Worm (Caenorhabditis elegans): ENCODE data around the gene F13D11.3.

The F13D11.3 gene

DNA sequence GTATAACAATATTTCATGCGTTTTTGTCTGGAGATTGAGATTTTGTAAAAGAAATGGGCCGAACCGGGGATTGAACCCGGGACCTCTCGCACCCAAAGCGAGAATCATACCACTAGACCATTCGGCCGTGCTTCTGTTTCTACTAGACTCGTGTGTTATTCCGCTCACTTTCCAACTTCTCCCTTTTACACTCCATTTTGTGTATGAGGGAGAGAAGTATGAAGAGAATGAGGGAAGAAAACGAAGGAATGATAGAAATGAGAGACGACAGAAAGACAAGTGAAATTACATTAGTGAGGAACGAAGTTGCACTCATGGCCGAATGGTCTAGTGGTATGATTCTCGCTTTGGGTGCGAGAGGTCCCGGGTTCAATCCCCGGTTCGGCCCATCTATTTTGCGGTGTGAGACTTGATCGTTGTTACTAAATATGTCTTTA is 4.5 kb downstream of the F13D11.3 start (continued):
- peak; percentile 0 to 85 (median 51) for TF ChIP-seq lin-35 (GFP tag; optimal IDR thresholded peaks at IDR 0.05)
- TF ChIP-seq ama-1 (optimal IDR thresholded peaks at IDR 0.05) = no peak
- peak; percentile 69 to 82 for TF ChIP-seq ama-1 (GFP tag; optimal IDR thresholded peaks at IDR 0.05)
- no peak for TF ChIP-seq nfya-2 (GFP tag; IDR thresholded peaks at IDR 0.05)
- peak; percentile 27 for TF ChIP-seq lsl-1 (GFP tag; optimal IDR thresholded peaks at IDR 0.05)
- peak; percentile 84 for TF ChIP-seq T07F8.4 (tag; optimal IDR thresholded peaks at IDR 0.05)
- TF ChIP-seq C17E4.6 (GFP tag; IDR thresholded peaks at IDR 0.05) = peak; percentile 56; the same call in 1 of the 2 replicates
- no peak for TF ChIP-seq unc-62 (GFP tag; optimal IDR thresholded peaks at IDR 0.05)
- TF ChIP-seq attf-6 (GFP tag; IDR thresholded peaks at IDR 0.05) = peak; percentile 55; the same call in 1 of the 2 replicates
- TF ChIP-seq ztf-26 (tag; optimal IDR thresholded peaks at IDR 0.05) = peak; percentile 91
- no peak for TF ChIP-seq lag-1 (GFP tag; IDR thresholded peaks at IDR 0.05)

DNA sequence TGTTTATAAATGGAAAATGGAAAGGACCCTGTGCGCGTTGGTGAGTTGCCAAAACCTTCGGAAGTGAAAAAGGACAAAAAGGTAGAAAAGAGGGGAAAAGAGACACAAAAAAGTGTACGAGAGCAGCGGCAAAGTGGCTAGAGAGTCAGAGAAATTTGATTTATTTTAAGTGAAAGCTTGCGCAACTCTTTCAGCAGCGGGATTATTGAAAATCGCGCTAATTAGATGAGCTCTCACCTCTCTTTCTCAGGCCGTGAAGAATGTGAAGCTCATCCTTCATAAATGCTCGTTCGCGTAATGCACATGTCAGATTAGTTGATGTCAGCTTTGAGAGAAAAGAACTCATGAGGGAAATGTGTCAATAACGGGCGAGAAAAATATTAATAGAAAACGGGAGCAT is 6.5 kb downstream of the F13D11.3 start:
- TF ChIP-seq lag-1 (GFP tag; IDR thresholded peaks at IDR 0.05) (no peak), ceh-100 (GFP tag; IDR thresholded peaks at IDR 0.05) (no peak), atf-7 (tag; optimal IDR thresholded peaks at IDR 0.05) (no peak), ekl-4 (GFP tag; IDR thresholded peaks at IDR 0.05) (no peak), nhr-27 (tag; optimal IDR thresholded peaks at IDR 0.05) (no peak), F55B11.4 (tag; optimal IDR thresholded peaks at IDR 0.05; ENCODE audit: borderline replicate concordance, insufficient read depth) (no peak), F10E7.11 (tag; optimal IDR thresholded peaks at IDR 0.05) (no peak), efl-1 (GFP tag; optimal IDR thresholded peaks at IDR 0.05) (no peak), snpc-3.4 (tag; optimal IDR thresholded peaks at IDR 0.05) (no peak), F37B4.10 (GFP tag; IDR thresholded peaks at IDR 0.05) (no peak), attf-6 (GFP tag; IDR thresholded peaks at IDR 0.05) (no peak), lsy-27 (tag; optimal IDR thresholded peaks at IDR 0.05; ENCODE audit: borderline replicate concordance, insufficient read depth) (no peak), sea-2 (GFP tag; IDR thresholded peaks at IDR 0.05) (no peak)

DNA sequence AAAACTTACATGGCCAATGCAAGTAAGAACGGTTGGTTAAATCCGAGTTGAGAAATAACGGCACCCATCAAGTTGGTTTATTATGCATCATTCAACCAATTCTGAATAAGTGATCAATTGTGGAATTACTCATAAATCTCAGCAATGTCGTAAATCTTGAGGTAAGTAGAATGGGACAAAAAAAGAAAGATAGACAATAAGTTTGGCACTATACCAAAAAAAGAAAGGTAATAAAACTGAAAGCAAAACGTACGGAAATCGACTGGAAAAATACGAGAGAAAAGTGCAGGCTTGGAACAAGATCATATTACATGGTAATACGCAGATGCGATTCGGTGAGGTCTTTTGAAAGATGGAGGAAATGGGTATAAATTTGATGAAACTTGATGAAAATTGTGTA is 7.0 kb downstream of the F13D11.3 start, which contains the start of gene F46G11.4:
Gene F46G11.4, minus strand, starts transcription at position 101 of the 400 bp plus-strand sequence.
- no peak for TF ChIP-seq ceh-27 (GFP tag; optimal IDR thresholded peaks at IDR 0.05)
- TF ChIP-seq egrh-3 (GFP tag; IDR thresholded peaks at IDR 0.05) = no peak
- TF ChIP-seq xnd-1 (tag; optimal IDR thresholded peaks at IDR 0.05) = no peak
- TF ChIP-seq cebp-2 (GFP tag; IDR thresholded peaks at IDR 0.05) = no peak

DNA sequence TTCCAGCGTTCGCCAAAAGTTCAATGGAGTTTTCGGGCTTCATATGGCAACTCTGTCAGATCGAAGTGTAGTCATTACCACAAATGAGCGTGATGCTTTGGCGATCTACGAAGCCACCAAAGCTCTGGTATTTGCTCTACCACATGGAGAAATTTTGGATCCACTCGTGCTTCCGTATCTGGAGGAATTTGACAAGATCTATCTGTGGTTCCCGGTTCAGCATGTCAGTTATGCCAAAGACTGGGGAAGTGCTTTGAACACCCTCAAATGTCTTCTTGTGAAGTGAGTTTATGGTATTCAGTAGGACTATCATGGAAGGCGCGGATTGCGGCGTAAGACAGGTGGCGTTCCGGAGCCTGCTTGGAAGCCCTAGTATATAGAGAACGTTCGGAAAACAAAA is 11.3 kb downstream of the F13D11.3 start:
- TF ChIP-seq repo-1 (tag; optimal IDR thresholded peaks at IDR 0.05) (no peak), rcor-1 (GFP tag; IDR thresholded peaks at IDR 0.05) (no peak), T26A5.8 (tag; optimal IDR thresholded peaks at IDR 0.05) (no peak), xnd-1 (tag; optimal IDR thresholded peaks at IDR 0.05) (no peak), madf-8 (GFP tag; conservative IDR thresholded peaks at IDR 0.05) (no peak), ZK185.1 (tag; optimal IDR thresholded peaks at IDR 0.05; ENCODE audit: poor library complexity, severe bottlenecking) (no peak), hsf-1 (GFP tag; IDR thresholded peaks at IDR 0.05) (no peak), C17E4.6 (GFP tag; IDR thresholded peaks at IDR 0.05) (no peak), attf-3 (GFP tag; conservative IDR thresholded peaks at IDR 0.05) (no peak), lin-40 (tag; optimal IDR thresholded peaks at IDR 0.05) (no peak), F10E7.11 (tag; optimal IDR thresholded peaks at IDR 0.05) (no peak), F22D6.2 (tag; optimal IDR thresholded peaks at IDR 0.05) (no peak), snpc-3.4 (tag; optimal IDR thresholded peaks at IDR 0.05) (no peak), lir-1 (GFP tag; conservative IDR thresholded peaks at IDR 0.05) (no peak), lsy-27 (tag; optimal IDR thresholded peaks at IDR 0.05; ENCODE audit: borderline replicate concordance, insufficient read depth) (no peak), tbp1 (GFP tag; optimal IDR thresholded peaks at IDR 0.05) (no peak), B0019.2 (GFP tag; conservative IDR thresholded peaks at IDR 0.05) (no peak), F37B4.10 (GFP tag; IDR thresholded peaks at IDR 0.05) (no peak), lin-35 (GFP tag; optimal IDR thresholded peaks at IDR 0.05) (no peak)

Measured in whole organism, young adult.